Fruit fly (Drosophila melanogaster) whole organism, embryonic: ENCODE data around the gene CG42852.

Experiments used
- Blimp-1 ChIP-seq: fragments of 200-800 bp; sonication (Bioruptor generic); optimal IDR thresholded peaks from 3 replicates; lab custom pipeline; 2018; ENCODE audit warnings: missing biosample characterization, missing genetic modification characterization, mild to moderate bottlenecking, moderate library complexity, missing genetic modification reagents
- CG11456 ChIP-seq: fragments of 200-800 bp; sonication (Bioruptor generic); IDR thresholded peaks from 3 replicates; pipeline ENCODE4 v1.3.6; 2022; ENCODE audit warnings: missing biosample characterization, missing genetic modification characterization
- CG11504 ChIP-seq: fragments of 200-800 bp; sonication (Bioruptor generic); optimal IDR thresholded peaks from 3 replicates; lab custom pipeline; 2019; ENCODE audit warnings: missing biosample characterization, mild to moderate bottlenecking, missing genetic modification characterization, moderate library complexity
- CG11695 ChIP-seq: fragments of 200-800 bp; sonication (Bioruptor generic); IDR thresholded peaks from 3 replicates; pipeline ENCODE4 v1.3.6; 2022; ENCODE audit warnings: missing biosample characterization, missing genetic modification characterization
- CG12391 ChIP-seq: fragments of 200-800 bp; sonication (Bioruptor generic); optimal IDR thresholded peaks from 3 replicates; lab custom pipeline; 2018; ENCODE audit warnings: missing biosample characterization, mild to moderate bottlenecking, missing genetic modification characterization, moderate library complexity
- CG13123 ChIP-seq: fragments of 200-800 bp; sonication (Bioruptor generic); optimal IDR thresholded peaks from 2 replicates; lab custom pipeline; 2016; ENCODE audit warnings: missing biosample characterization, missing genetic modification characterization
- CG15601 ChIP-seq: fragments of 200-800 bp; sonication (Bioruptor generic); optimal IDR thresholded peaks from 3 replicates; lab custom pipeline; 2019; ENCODE audit warnings: missing biosample characterization, mild to moderate bottlenecking, missing genetic modification characterization, moderate library complexity
- CG17361 ChIP-seq: fragments of 200-800 bp; sonication (Bioruptor generic); IDR thresholded peaks from 3 replicates; pipeline ENCODE4 v1.3.6; 2022; ENCODE audit warnings: missing biosample characterization, missing genetic modification characterization
- CG17829 ChIP-seq: fragments of 200-800 bp; optimal IDR thresholded peaks from 2 replicates; lab custom pipeline; 2019; ENCODE audit warnings: missing biosample characterization, mild to moderate bottlenecking, missing genetic modification characterization, moderate library complexity
- CG2678 ChIP-seq: fragments of 200-800 bp; sonication (Bioruptor generic); optimal IDR thresholded peaks from 3 replicates; lab custom pipeline; 2019; ENCODE audit warnings: missing biosample characterization, mild to moderate bottlenecking, missing genetic modification characterization, moderate library complexity
- CG30403 ChIP-seq: fragments of 200-800 bp; sonication (Bioruptor generic); optimal IDR thresholded peaks from 3 replicates; lab custom pipeline; 2016; ENCODE audit warnings: missing biosample characterization, missing genetic modification characterization
- CG30431 ChIP-seq: fragments of 200-800 bp; sonication (Bioruptor generic); optimal IDR thresholded peaks from 2 replicates; lab custom pipeline; 2017; ENCODE audit warnings: missing biosample characterization, missing genetic modification characterization
- CG31441 ChIP-seq: fragments of 200-800 bp; sonication (Bioruptor generic); IDR thresholded peaks from 2 replicates; pipeline ENCODE4 v1.3.6; 2022; ENCODE audit warnings: missing biosample characterization, missing genetic modification characterization
- CG33557 ChIP-seq: fragments of 200-800 bp; sonication (Bioruptor generic); optimal IDR thresholded peaks from 2 replicates; lab custom pipeline; 2019; ENCODE audit warnings: missing biosample characterization, mild to moderate bottlenecking, missing genetic modification characterization, moderate library complexity
- CG34224 ChIP-seq: fragments of 200-800 bp; sonication (Bioruptor generic); IDR thresholded peaks from 3 replicates; pipeline ENCODE4 v1.3.6; 2022; ENCODE audit warnings: missing biosample characterization, missing genetic modification characterization; ENCODE audit not compliant: partially characterized antibody
- CG4404 ChIP-seq: fragments of 200-800 bp; sonication (Bioruptor generic); IDR thresholded peaks from 2 replicates; pipeline ENCODE4 v1.3.6; 2022; ENCODE audit warnings: missing biosample characterization, missing genetic modification characterization
- CG5245 ChIP-seq: fragments of 200-800 bp; sonication (Bioruptor generic); optimal IDR thresholded peaks from 3 replicates; lab custom pipeline; 2016; ENCODE audit warnings: missing biosample characterization, missing genetic modification characterization
- CG6254 ChIP-seq: fragments of 200-800 bp; sonication (Bioruptor generic); optimal IDR thresholded peaks from 3 replicates; lab custom pipeline; 2017; ENCODE audit warnings: mild to moderate bottlenecking, missing biosample characterization, missing genetic modification reagents, missing genetic modification characterization
- CG6689 ChIP-seq: fragments of 200-800 bp; sonication (Bioruptor generic); IDR thresholded peaks from 2 replicates; pipeline ENCODE4 v1.3.6; 2022; ENCODE audit warnings: missing biosample characterization, missing genetic modification characterization
- CG7556 ChIP-seq: fragments of 200-800 bp; sonication (Bioruptor generic); optimal IDR thresholded peaks from 2 replicates; lab custom pipeline; 2017; ENCODE audit warnings: missing biosample characterization, mild to moderate bottlenecking, missing genetic modification characterization
- CG8924 ChIP-seq: fragments of 200-800 bp; optimal IDR thresholded peaks from 3 replicates; lab custom pipeline; 2019; ENCODE audit warnings: missing biosample characterization, mild to moderate bottlenecking, missing genetic modification characterization, moderate library complexity
- CG9727 ChIP-seq: fragments of 200-800 bp; sonication (Bioruptor generic); optimal IDR thresholded peaks from 3 replicates; lab custom pipeline; 2017; ENCODE audit warnings: missing biosample characterization, mild to moderate bottlenecking, missing genetic modification characterization
- Chrac-16 ChIP-seq: fragments of 200-800 bp; sonication (Bioruptor generic); optimal IDR thresholded peaks from 3 replicates; lab custom pipeline; 2016; ENCODE audit warnings: missing biosample characterization, missing genetic modification characterization
- CoRest ChIP-seq: fragments of 200-800 bp; sonication (Bioruptor generic); optimal IDR thresholded peaks from 3 replicates; lab custom pipeline; 2018; ENCODE audit warnings: missing biosample characterization, mild to moderate bottlenecking, missing genetic modification characterization, moderate library complexity
- D ChIP-seq, 2 experiments: fragments of 200-800 bp in 1 of 2; fragments of >200 bp in 1 of 2; sonication (Bioruptor generic) in 1 of 2; optimal IDR thresholded peaks; 2 replicates in 1 of 2; 3 replicates in 1 of 2; lab custom pipeline; 2017; ENCODE audit warnings: mild to moderate bottlenecking in 1 of 2, missing biosample characterization in 1 of 2, missing genetic modification characterization in 1 of 2, missing genetic modification reagents in 1 of 2
- D19A ChIP-seq: fragments of 200-800 bp; optimal IDR thresholded peaks from 3 replicates; lab custom pipeline; 2019; ENCODE audit warnings: missing biosample characterization, mild to moderate bottlenecking, missing genetic modification characterization, moderate library complexity
- H15 ChIP-seq: fragments of 200-800 bp; sonication (Bioruptor generic); IDR thresholded peaks from 3 replicates; pipeline ENCODE4 v1.3.6; 2022; ENCODE audit warnings: missing biosample characterization, missing genetic modification characterization
- Oli ChIP-seq: fragments of 200-800 bp; sonication (Bioruptor generic); optimal IDR thresholded peaks from 2 replicates; lab custom pipeline; 2018; ENCODE audit warnings: missing biosample characterization, mild to moderate bottlenecking, missing genetic modification characterization, moderate library complexity
- Ptx1 ChIP-seq: fragments of 200-800 bp; sonication (Bioruptor generic); IDR thresholded peaks from 2 replicates; pipeline ENCODE4 v1.3.6; 2022; ENCODE audit warnings: missing biosample characterization, missing genetic modification characterization
- Sox100B ChIP-seq: fragments of 200-800 bp; sonication (Bioruptor generic); optimal IDR thresholded peaks from 3 replicates; lab custom pipeline; 2018; ENCODE audit warnings: missing biosample characterization, mild to moderate bottlenecking, missing genetic modification characterization
- Spps ChIP-seq: fragments of 200-800 bp; sonication (Bioruptor generic); optimal IDR thresholded peaks from 2 replicates; lab custom pipeline; 2018; ENCODE audit warnings: missing biosample characterization, mild to moderate bottlenecking, missing genetic modification characterization
- Xrp1 ChIP-seq: fragments of 200-800 bp; sonication (Bioruptor generic); IDR thresholded peaks from 2 replicates; pipeline ENCODE4 v1.3.6; 2022; ENCODE audit warnings: missing biosample characterization, missing genetic modification characterization
- bsh ChIP-seq, 2 experiments: fragments of 200-800 bp; sonication (Bioruptor generic); optimal IDR thresholded peaks; 2 replicates each; lab custom pipeline; 2017 to 2018; ENCODE audit warnings: mild to moderate bottlenecking in 2 of 2, missing biosample characterization in 2 of 2, missing genetic modification characterization in 2 of 2, moderate library complexity in 1 of 2
- dmrt11E ChIP-seq: fragments of 200-800 bp; sonication (Bioruptor generic); optimal IDR thresholded peaks from 3 replicates; lab custom pipeline; 2018; ENCODE audit warnings: missing biosample characterization, mild to moderate bottlenecking, missing genetic modification characterization, moderate library complexity
- gem ChIP-seq: fragments of 200-800 bp; sonication (Bioruptor generic); optimal IDR thresholded peaks from 2 replicates; lab custom pipeline; 2019; ENCODE audit warnings: missing biosample characterization, mild to moderate bottlenecking, missing genetic modification characterization, moderate library complexity
- grn ChIP-seq: fragments of 200-800 bp; sonication (Bioruptor generic); optimal IDR thresholded peaks from 3 replicates; lab custom pipeline; 2017; ENCODE audit warnings: missing biosample characterization, missing genetic modification characterization
- gro ChIP-seq: fragments of 200-800 bp; sonication (Bioruptor generic); optimal IDR thresholded peaks from 2 replicates; lab custom pipeline; 2016; ENCODE audit warnings: missing biosample characterization, missing genetic modification characterization
- prd ChIP-seq, 3 experiments: fragments of >200 bp in 2 of 3; fragments of 200-800 bp in 1 of 3; sonication (Bioruptor generic) in 1 of 3; optimal IDR thresholded peaks in 2 of 3; IDR thresholded peaks in 1 of 3; 2 replicates in 2 of 3; 3 replicates in 1 of 3; pipeline versions ENCODE4 v1.3.6 to Lab custom; 2017 to 2022; ENCODE audit warnings: missing biosample characterization in 1 of 3, missing genetic modification characterization in 1 of 3
- sim ChIP-seq: fragments of 200-800 bp; sonication (Bioruptor generic); IDR thresholded peaks from 2 replicates; pipeline ENCODE4 v1.3.6; 2022; ENCODE audit warnings: missing biosample characterization, missing genetic modification characterization
- tap ChIP-seq: fragments of 200-800 bp; optimal IDR thresholded peaks from 3 replicates; lab custom pipeline; 2019; ENCODE audit warnings: missing biosample characterization, mild to moderate bottlenecking, missing genetic modification characterization, moderate library complexity
- tin ChIP-seq: fragments of 200-800 bp; sonication (Bioruptor generic); optimal IDR thresholded peaks from 3 replicates; lab custom pipeline; 2016; ENCODE audit warnings: missing biosample characterization, missing genetic modification characterization
- trem ChIP-seq: fragments of 200-800 bp; optimal IDR thresholded peaks from 3 replicates; lab custom pipeline; 2019; ENCODE audit warnings: missing biosample characterization, mild to moderate bottlenecking, missing genetic modification characterization, moderate library complexity

Gene CG42852

dm6 chr3L:16749726-16750125 lies 5.6 kb upstream of the CG42852 start (continued):
- TF ChIP-seq grn (peak; percentile 40), CG31441 (GFP tag; lab: Robert Waterston, UW) (peak; percentile 72), Spps (tag; lab: Kevin White, UChicago) (peak; percentile 79), CG8924 (tag; lab: Kevin White, UChicago) (peak; percentile 32), CG2678 (tag; lab: Kevin White, UChicago) (peak; percentile 54), tap (tag; lab: Kevin White, UChicago) (peak; percentile 9), Ptx1 (GFP tag; lab: Robert Waterston, UW) (no peak), D19A (tag; lab: Kevin White, UChicago) (peak; percentile 59), CG9727 (GFP tag; lab: Kevin White, UChicago) (peak; percentile 54), CG33557 (peak; percentile 61), CG6254 (GFP tag; lab: Kevin White, UChicago) (peak; percentile 62), trem (peak; percentile 31), CG12391 (tag; lab: Kevin White, UChicago) (peak; percentile 20), Sox100B (GFP tag; lab: Kevin White, UChicago) (peak; percentile 24), gem (tag; lab: Kevin White, UChicago) (peak; percentile 70), Oli (tag; lab: Kevin White, UChicago) (peak; percentile 7), CG4404 (GFP tag; lab: Robert Waterston, UW) (no peak), Chrac-16 (GFP tag; lab: Kevin White, UChicago) (no peak), sim (0 out of 2 replicates have a peak, but pooled peaks have one; percentile 13), CG15601 (tag; lab: Kevin White, UChicago) (peak; percentile 33), tin (GFP tag; lab: Kevin White, UChicago) (peak; percentile 40), H15 (GFP tag; lab: Robert Waterston, UW) (no peak), CG11456 (GFP tag; lab: Robert Waterston, UW) (no peak), CG11695 (GFP tag; lab: Robert Waterston, UW) (peak; percentile 35; the same call in 1 of the 3 replicates), D (optimal IDR thresholded peaks at IDR 0.05; lab: Kevin White, UChicago) (no peak), D (GFP tag; optimal IDR thresholded peaks at IDR 0.05; lab: Kevin White, UChicago) (peak; percentile 43), bsh (GFP tag; optimal IDR thresholded peaks at IDR 0.05; lab: Kevin White, UChicago) (peak; percentile 26 to 43), CG6689 (GFP tag; lab: Robert Waterston, UW) (0 out of 2 replicates have a peak, but pooled peaks have one; percentile 44), CG30403 (peak; percentile 22), gro (GFP tag; lab: Kevin White, UChicago) (no peak), dmrt11E (tag; lab: Kevin White, UChicago) (peak; percentile 66), Blimp-1 (peak; percentile 70), CG11504 (tag; lab: Kevin White, UChicago) (peak; percentile 63), Xrp1 (GFP tag; lab: Robert Waterston, UW) (peak; percentile 69; the same call in 1 of the 2 replicates), CG34224 (GFP tag; lab: Robert Waterston, UW) (no peak), CG30431 (peak; percentile 12), CG7556 (peak; percentile 21), CoRest (tag; lab: Kevin White, UChicago) (peak; percentile 6), CG17361 (GFP tag; lab: Robert Waterston, UW) (peak; percentile 72), CG17829 (tag; lab: Kevin White, UChicago) (peak; percentile 66), prd (optimal IDR thresholded peaks at IDR 0.05; lab: Kevin White, UChicago) (no peak), prd (GFP tag; IDR thresholded peaks at IDR 0.05; lab: Robert Waterston, UW) (peak; percentile 38; the same call in 1 of the 3 replicates), CG5245 (GFP tag; lab: Kevin White, UChicago) (peak; percentile 6), CG13123 (GFP tag; lab: Kevin White, UChicago) (no peak)
- TF ChIP-seq, all 482 proteins: peak for 68
